Fruit fly (Drosophila melanogaster) whole organism, pupa: ENCODE results near the gene CG6800.

Source experiments
- CG10348 ChIP-seq: fragments of 200-800 bp; sonication (Bioruptor generic); IDR thresholded peaks from 2 replicates; pipeline ENCODE4 v1.3.6; 2022; ENCODE audit warnings: missing biosample characterization, missing genetic modification characterization
- CG12605 ChIP-seq: fragments of 200-800 bp; sonication (Bioruptor generic); IDR thresholded peaks from 2 replicates; pipeline ENCODE4 v1.3.6; 2022; ENCODE audit warnings: missing biosample characterization, missing genetic modification characterization
- CG17806 ChIP-seq: fragments of 200-800 bp; sonication (Bioruptor generic); optimal IDR thresholded peaks from 2 replicates; lab custom pipeline; 2018; ENCODE audit warnings: missing biosample characterization, mild to moderate bottlenecking, missing genetic modification characterization, moderate library complexity
- CG32121 ChIP-seq: fragments of 200-800 bp; sonication (Bioruptor generic); IDR thresholded peaks from 2 replicates; pipeline ENCODE4 v1.3.6; 2022; ENCODE audit warnings: missing biosample characterization, missing genetic modification characterization
- CG8159 ChIP-seq: fragments of 200-800 bp; sonication (Bioruptor generic); optimal IDR thresholded peaks from 3 replicates; lab custom pipeline; 2018; ENCODE audit warnings: missing biosample characterization, mild to moderate bottlenecking, missing genetic modification characterization, moderate library complexity
- CG8301 ChIP-seq: fragments of 200-800 bp; sonication (Bioruptor generic); optimal IDR thresholded peaks from 2 replicates; lab custom pipeline; 2018; ENCODE audit warnings: missing biosample characterization, mild to moderate bottlenecking, missing genetic modification characterization
- CG9948 ChIP-seq: fragments of 200-800 bp; sonication (Bioruptor generic); optimal IDR thresholded peaks from 2 replicates; lab custom pipeline; 2018; ENCODE audit warnings: missing biosample characterization, mild to moderate bottlenecking, missing genetic modification characterization, moderate library complexity
- EcR ChIP-seq: fragments of 200-800 bp; sonication (Bioruptor generic); optimal IDR thresholded peaks from 3 replicates; lab custom pipeline; 2019; ENCODE audit warnings: missing biosample characterization, missing genetic modification characterization, mild to moderate bottlenecking, moderate library complexity, missing genetic modification reagents
- Pif1A ChIP-seq: fragments of 200-800 bp; sonication (Bioruptor generic); optimal IDR thresholded peaks from 3 replicates; lab custom pipeline; 2016; ENCODE audit warnings: missing biosample characterization, missing genetic modification characterization
- Snoo ChIP-seq: fragments of 200-800 bp; sonication (Bioruptor generic); optimal IDR thresholded peaks from 3 replicates; lab custom pipeline; 2017; ENCODE audit warnings: missing biosample characterization, mild to moderate bottlenecking, missing genetic modification characterization, inconsistent platforms

DNA sequence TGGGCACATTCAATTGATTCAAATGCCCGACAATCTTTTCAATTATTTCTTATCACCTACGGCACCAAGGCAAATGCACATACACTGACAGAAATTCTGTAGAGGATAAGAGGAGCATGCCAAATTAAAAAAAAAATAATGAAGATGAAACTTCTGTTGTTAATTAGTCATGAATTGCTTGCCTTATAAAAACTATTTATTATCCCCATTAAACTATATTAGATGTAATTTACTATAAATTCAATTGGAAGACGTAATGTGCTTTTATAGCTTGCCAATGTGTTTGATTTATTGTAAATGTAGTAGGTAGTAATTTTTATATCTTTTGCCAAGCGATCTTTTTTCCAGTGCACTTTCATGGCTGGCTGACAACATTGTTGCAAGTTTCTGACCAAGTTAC is 44.3 kb upstream of the CG6800 start:
- no peak for TF ChIP-seq CG17806 (tag; lab: Kevin White, UChicago)
- no peak for TF ChIP-seq CG8301 (tag; lab: Kevin White, UChicago)
- no peak for TF ChIP-seq CG10348
- TF ChIP-seq CG12605 (GFP tag; lab: Robert Waterston, UW), result no peak
- no peak for TF ChIP-seq Pif1A
- no peak for TF ChIP-seq Snoo
- peak; percentile 59; the same call in 1 of the 2 replicates for TF ChIP-seq CG32121
- no peak for TF ChIP-seq CG9948 (tag; lab: Kevin White, UChicago)
- no peak for TF ChIP-seq EcR (GFP tag; lab: Kevin White, UChicago)
- no peak for TF ChIP-seq CG8159 (tag; lab: Kevin White, UChicago)
